Fruit fly (Drosophila melanogaster) whole organism, pupa: ENCODE measurements around the gene RpS10b.

Experiments
- CG10348 ChIP-seq: fragments of 200-800 bp; sonication (Bioruptor generic); IDR thresholded peaks from 2 replicates; pipeline ENCODE4 v1.3.6; 2022; ENCODE audit warnings: missing biosample characterization, missing genetic modification characterization
- CG12605 ChIP-seq: fragments of 200-800 bp; sonication (Bioruptor generic); IDR thresholded peaks from 2 replicates; pipeline ENCODE4 v1.3.6; 2022; ENCODE audit warnings: missing biosample characterization, missing genetic modification characterization
- CG13204 ChIP-seq: fragments of 200-800 bp; sonication (Bioruptor generic); optimal IDR thresholded peaks from 2 replicates; lab custom pipeline; 2018; ENCODE audit warnings: missing biosample characterization, mild to moderate bottlenecking, missing genetic modification characterization, moderate library complexity
- CG14655 ChIP-seq: fragments of 200-800 bp; sonication (Bioruptor generic); optimal IDR thresholded peaks from 3 replicates; lab custom pipeline; 2017; ENCODE audit warnings: mild to moderate bottlenecking, missing biosample characterization, missing genetic modification reagents, missing genetic modification characterization
- CG15710 ChIP-seq: fragments of 200-800 bp; sonication (Bioruptor generic); optimal IDR thresholded peaks from 2 replicates; lab custom pipeline; 2018; ENCODE audit warnings: missing biosample characterization, mild to moderate bottlenecking, missing genetic modification characterization, moderate library complexity
- CG17806 ChIP-seq: fragments of 200-800 bp; sonication (Bioruptor generic); optimal IDR thresholded peaks from 2 replicates; lab custom pipeline; 2018; ENCODE audit warnings: missing biosample characterization, mild to moderate bottlenecking, missing genetic modification characterization, moderate library complexity
- CG32121 ChIP-seq: fragments of 200-800 bp; sonication (Bioruptor generic); IDR thresholded peaks from 2 replicates; pipeline ENCODE4 v1.3.6; 2022; ENCODE audit warnings: missing biosample characterization, missing genetic modification characterization
- CG34367 ChIP-seq: fragments of 200-800 bp; sonication (Bioruptor generic); optimal IDR thresholded peaks from 2 replicates; lab custom pipeline; 2018; ENCODE audit warnings: missing biosample characterization, mild to moderate bottlenecking, missing genetic modification characterization
- CG4496 ChIP-seq: fragments of 200-800 bp; sonication (Bioruptor generic); IDR thresholded peaks from 3 replicates; pipeline ENCODE4 v1.3.6; 2022; ENCODE audit warnings: missing biosample characterization, missing genetic modification characterization
- CG8159 ChIP-seq: fragments of 200-800 bp; sonication (Bioruptor generic); optimal IDR thresholded peaks from 3 replicates; lab custom pipeline; 2018; ENCODE audit warnings: missing biosample characterization, mild to moderate bottlenecking, missing genetic modification characterization, moderate library complexity
- CG8301 ChIP-seq: fragments of 200-800 bp; sonication (Bioruptor generic); optimal IDR thresholded peaks from 2 replicates; lab custom pipeline; 2018; ENCODE audit warnings: missing biosample characterization, mild to moderate bottlenecking, missing genetic modification characterization
- CG9948 ChIP-seq: fragments of 200-800 bp; sonication (Bioruptor generic); optimal IDR thresholded peaks from 2 replicates; lab custom pipeline; 2018; ENCODE audit warnings: missing biosample characterization, mild to moderate bottlenecking, missing genetic modification characterization, moderate library complexity
- D1 ChIP-seq: fragments of 200-800 bp; sonication (Bioruptor generic); optimal IDR thresholded peaks from 2 replicates; lab custom pipeline; 2018; ENCODE audit warnings: missing biosample characterization, mild to moderate bottlenecking, missing genetic modification characterization, moderate library complexity
- EcR ChIP-seq: fragments of 200-800 bp; sonication (Bioruptor generic); optimal IDR thresholded peaks from 3 replicates; lab custom pipeline; 2019; ENCODE audit warnings: missing biosample characterization, missing genetic modification characterization, mild to moderate bottlenecking, moderate library complexity, missing genetic modification reagents
- Ets98B ChIP-seq: fragments of 200-800 bp; sonication (Bioruptor generic); IDR thresholded peaks from 2 replicates; pipeline ENCODE4 v1.3.6; 2022; ENCODE audit warnings: missing biosample characterization, missing genetic modification characterization
- Pif1A ChIP-seq: fragments of 200-800 bp; sonication (Bioruptor generic); optimal IDR thresholded peaks from 3 replicates; lab custom pipeline; 2016; ENCODE audit warnings: missing biosample characterization, missing genetic modification characterization
- Pif1B ChIP-seq: fragments of 200-800 bp; sonication (Bioruptor generic); optimal IDR thresholded peaks from 3 replicates; lab custom pipeline; 2016; ENCODE audit warnings: missing biosample characterization, missing genetic modification characterization
- Snoo ChIP-seq: fragments of 200-800 bp; sonication (Bioruptor generic); optimal IDR thresholded peaks from 3 replicates; lab custom pipeline; 2017; ENCODE audit warnings: missing biosample characterization, mild to moderate bottlenecking, missing genetic modification characterization, inconsistent platforms
- fd96Ca ChIP-seq: fragments of 200-800 bp; sonication (Bioruptor generic); IDR thresholded peaks from 3 replicates; pipeline ENCODE4 v1.3.6; 2022; ENCODE audit warnings: missing biosample characterization, missing genetic modification characterization
- gl ChIP-seq: fragments of 200-800 bp; sonication (Bioruptor generic); optimal IDR thresholded peaks from 2 replicates; lab custom pipeline; 2018; ENCODE audit warnings: missing biosample characterization, mild to moderate bottlenecking, missing genetic modification characterization
- rn ChIP-seq: fragments of 200-800 bp; sonication (Bioruptor generic); IDR thresholded peaks from 2 replicates; pipeline ENCODE4 v1.3.6; 2022; ENCODE audit warnings: missing biosample characterization, missing genetic modification characterization

Gene RpS10b

DNA sequence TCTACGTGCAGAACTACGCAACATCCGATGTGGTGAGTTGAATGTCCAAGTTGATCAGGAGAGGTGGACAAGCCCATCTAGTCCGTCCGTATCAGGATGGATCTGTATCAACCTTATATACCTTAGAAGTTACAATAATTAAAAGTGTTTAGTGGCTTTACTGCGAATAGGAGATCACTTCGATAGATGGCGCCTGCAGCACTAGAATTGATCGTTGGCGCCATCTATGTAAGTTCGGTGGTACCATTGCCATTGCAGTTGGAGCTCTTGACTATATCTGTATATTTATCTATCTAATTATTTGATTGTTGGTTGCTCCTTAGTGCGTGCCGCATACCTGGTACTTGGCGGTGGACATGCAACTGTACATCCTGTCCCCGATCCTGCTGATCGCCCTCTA is 12.7 kb upstream of the RpS10b start:
- TF ChIP-seq fd96Ca (GFP tag; lab: Robert Waterston, UW) (no peak), CG8159 (no peak), EcR (GFP tag; lab: Kevin White, UChicago) (no peak), Snoo (no peak), Ets98B (GFP tag; lab: Robert Waterston, UW) (no peak), Pif1A (GFP tag; lab: Kevin White, UChicago) (no peak), CG9948 (tag; lab: Kevin White, UChicago) (no peak), CG14655 (GFP tag; lab: Kevin White, UChicago) (no peak), CG15710 (tag; lab: Kevin White, UChicago) (no peak), Pif1B (GFP tag; lab: Kevin White, UChicago) (no peak), CG10348 (GFP tag; lab: Robert Waterston, UW) (no peak)

DNA sequence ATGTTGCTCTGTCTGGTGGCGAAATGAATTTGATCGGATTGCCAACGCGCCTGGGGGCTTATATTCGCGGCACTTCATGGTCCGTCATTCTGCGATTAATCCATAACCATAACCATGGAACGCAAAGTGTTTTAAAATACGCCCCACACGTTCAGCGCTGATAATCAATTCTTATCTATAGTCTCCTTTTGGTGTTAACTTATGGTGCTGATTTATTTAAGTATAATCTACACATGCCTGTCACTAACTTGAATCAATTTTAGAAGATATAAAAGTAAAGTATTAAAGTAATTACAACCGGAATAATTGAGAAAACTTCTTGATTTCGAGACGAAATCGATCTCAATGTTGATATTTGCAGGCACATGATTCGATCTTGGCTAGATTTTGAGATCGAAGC is 7.8 kb upstream of the RpS10b start, which contains the start of gene CG14219:
TSS of gene CG14219 (minus strand) at position 101 of the 400 bp plus-strand sequence.
- TF ChIP-seq Pif1A (GFP tag; lab: Kevin White, UChicago) = no peak
- no peak for TF ChIP-seq D1 (tag; lab: Kevin White, UChicago)
- TF ChIP-seq CG8301 (tag; lab: Kevin White, UChicago) = no peak
- no peak for TF ChIP-seq gl

DNA sequence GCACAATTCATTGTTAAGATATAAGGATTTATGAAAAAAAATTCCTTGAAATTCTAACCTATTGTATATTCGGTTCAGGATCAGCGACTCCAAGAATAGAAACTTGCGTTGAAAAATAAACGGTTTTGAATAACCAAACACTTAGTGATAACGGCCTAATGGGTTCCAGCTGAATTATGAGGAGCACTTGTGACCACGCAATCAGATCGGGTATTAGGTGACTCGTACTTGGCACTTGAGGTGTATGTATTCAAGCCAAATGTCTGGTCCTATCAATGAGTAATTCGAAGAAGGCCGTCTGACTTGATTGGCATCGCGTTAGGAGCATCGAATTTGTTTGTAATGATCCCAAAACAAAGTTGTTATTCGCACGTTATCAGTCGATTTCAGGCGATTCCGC is 7.3 kb upstream of the RpS10b start:
- TF ChIP-seq CG9948 (tag; lab: Kevin White, UChicago) = no peak
- TF ChIP-seq EcR (GFP tag; lab: Kevin White, UChicago) = no peak
- no peak for TF ChIP-seq CG13204 (GFP tag; lab: Kevin White, UChicago)
- no peak for TF ChIP-seq gl
- no peak for TF ChIP-seq CG12605
- TF ChIP-seq CG14655 (GFP tag; lab: Kevin White, UChicago) = no peak
- TF ChIP-seq CG32121 (GFP tag; lab: Robert Waterston, UW) = no peak
- no peak for TF ChIP-seq CG34367 (tag; lab: Kevin White, UChicago)
- no peak for TF ChIP-seq D1 (tag; lab: Kevin White, UChicago)
- no peak for TF ChIP-seq CG15710 (tag; lab: Kevin White, UChicago)
- TF ChIP-seq CG8159 = no peak
- TF ChIP-seq Snoo = no peak
- no peak for TF ChIP-seq CG4496 (GFP tag; lab: Robert Waterston, UW)
- no peak for TF ChIP-seq Pif1B (GFP tag; lab: Kevin White, UChicago)
- no peak for TF ChIP-seq fd96Ca (GFP tag; lab: Robert Waterston, UW)
- TF ChIP-seq Ets98B (GFP tag; lab: Robert Waterston, UW) = no peak
- no peak for TF ChIP-seq CG17806

DNA sequence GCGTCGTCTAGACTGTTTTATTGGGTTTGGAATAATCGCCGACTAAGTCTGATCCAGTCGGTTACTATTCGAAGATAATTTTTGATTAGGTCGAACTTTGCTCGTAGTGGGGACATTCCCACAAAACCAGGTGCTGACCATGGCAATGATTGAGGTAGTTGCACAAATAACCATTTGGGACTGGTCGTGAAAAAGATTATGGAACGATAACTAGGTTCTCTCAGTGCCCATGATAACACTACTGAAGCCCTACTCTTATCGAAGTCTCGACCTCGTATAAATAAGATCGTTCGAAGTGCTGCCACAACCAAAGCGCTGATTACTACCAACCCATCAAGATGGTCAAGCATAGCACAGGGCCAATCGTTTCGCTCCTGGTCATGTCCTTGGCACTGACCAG is 5.5 kb upstream of the RpS10b start, which contains the start of gene CG14205:
TSS of gene CG14205 (plus strand) at position 301 of the 400 bp plus-strand sequence.
- TF ChIP-seq Ets98B (GFP tag; lab: Robert Waterston, UW) (no peak), CG8159 (no peak), CG32121 (GFP tag; lab: Robert Waterston, UW) (no peak)
- TF ChIP-seq, all 21 proteins: peak for 0

DNA sequence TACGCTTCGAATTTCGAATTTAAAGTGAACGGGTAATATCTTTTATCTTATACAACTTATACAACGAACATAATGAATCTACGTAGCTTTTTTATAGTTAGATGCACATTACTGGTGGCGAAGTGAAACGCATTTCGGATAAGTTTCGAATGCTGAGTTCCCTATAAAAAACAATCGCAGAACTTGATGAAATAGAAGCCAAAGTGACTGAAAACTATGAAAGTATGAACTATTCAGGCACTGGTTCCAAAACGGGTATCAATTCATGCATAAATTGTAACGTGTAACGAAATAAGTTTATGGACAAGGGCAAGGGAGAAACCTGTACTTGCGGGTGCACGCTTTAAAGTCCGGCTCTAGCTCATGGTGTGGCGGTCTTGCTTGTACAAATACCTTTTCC is 2.0 kb upstream of the RpS10b start:
- TF ChIP-seq CG4496 (GFP tag; lab: Robert Waterston, UW) = no peak
- no peak for TF ChIP-seq EcR (GFP tag; lab: Kevin White, UChicago)
- no peak for TF ChIP-seq CG9948 (tag; lab: Kevin White, UChicago)

DNA sequence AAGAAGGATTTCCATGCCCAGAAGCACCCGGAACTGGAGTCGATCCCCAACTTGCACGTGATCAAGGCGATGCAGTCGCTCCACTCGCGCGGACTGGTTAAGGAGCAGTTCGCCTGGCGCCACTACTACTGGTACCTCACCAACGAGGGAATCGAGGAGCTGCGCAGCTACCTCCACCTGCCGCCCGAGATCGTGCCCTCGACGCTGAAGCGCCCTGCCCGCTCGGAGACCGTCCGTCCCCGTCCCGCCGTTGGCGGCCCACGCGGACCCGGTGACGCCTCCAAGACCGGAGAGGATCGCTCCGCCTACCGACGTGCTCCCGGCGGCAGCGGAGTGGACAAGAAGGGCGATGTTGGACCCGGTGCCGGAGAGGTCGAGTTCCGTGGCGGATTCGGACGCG is 672 bp downstream of the RpS10b start:
- no peak for TF ChIP-seq CG15710 (tag; lab: Kevin White, UChicago)
- no peak for TF ChIP-seq CG17806
- no peak for TF ChIP-seq CG9948 (tag; lab: Kevin White, UChicago)
- TF ChIP-seq gl = no peak
- no peak for TF ChIP-seq CG10348 (GFP tag; lab: Robert Waterston, UW)
- TF ChIP-seq rn (GFP tag; lab: Robert Waterston, UW) = no peak
- TF ChIP-seq fd96Ca (GFP tag; lab: Robert Waterston, UW) = no peak
- no peak for TF ChIP-seq CG34367 (tag; lab: Kevin White, UChicago)
- no peak for TF ChIP-seq EcR (GFP tag; lab: Kevin White, UChicago)
- no peak for TF ChIP-seq Snoo
- no peak for TF ChIP-seq Pif1A (GFP tag; lab: Kevin White, UChicago)
- TF ChIP-seq Pif1B (GFP tag; lab: Kevin White, UChicago) = no peak
- TF ChIP-seq CG32121 (GFP tag; lab: Robert Waterston, UW) = no peak

DNA sequence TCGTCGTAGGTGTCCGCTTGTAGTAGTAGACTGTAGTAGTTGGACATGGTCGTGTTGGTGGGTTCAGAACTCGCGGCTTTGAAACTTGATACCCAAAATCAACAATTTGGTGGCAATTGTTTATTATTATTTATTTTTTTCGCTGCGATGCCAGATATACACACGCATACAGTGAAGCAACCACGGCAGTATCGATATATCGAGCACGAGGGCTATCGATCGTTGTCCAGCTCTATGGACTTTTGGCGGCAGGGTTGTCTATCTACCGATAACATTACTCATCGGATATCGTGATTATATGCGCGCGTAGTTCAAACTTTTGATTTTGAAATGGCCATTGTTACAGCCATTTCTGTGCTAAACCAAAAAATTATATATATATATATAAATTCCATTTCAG is 3.8 kb downstream of the RpS10b start, which contains the start of gene CG14220:
TSS of gene CG14220 (minus strand) at position 208 of the 400 bp plus-strand sequence.
- no peak for TF ChIP-seq EcR (GFP tag; lab: Kevin White, UChicago)
- no peak for TF ChIP-seq D1 (tag; lab: Kevin White, UChicago)
- no peak for TF ChIP-seq CG8159
- TF ChIP-seq CG32121 (GFP tag; lab: Robert Waterston, UW) = no peak
- no peak for TF ChIP-seq Snoo
- no peak for TF ChIP-seq rn (GFP tag; lab: Robert Waterston, UW)
- no peak for TF ChIP-seq fd96Ca (GFP tag; lab: Robert Waterston, UW)
- TF ChIP-seq CG34367 (tag; lab: Kevin White, UChicago) = no peak
- no peak for TF ChIP-seq CG17806
- TF ChIP-seq CG15710 (tag; lab: Kevin White, UChicago) = no peak
